Worm (Caenorhabditis elegans) whole organism, midembryonic: ENCODE data around the gene cut-2.

Experiments used
- T22C8.4 ChIP-seq: fragments of 200-800 bp; sonication (Bioruptor generic); IDR thresholded peaks from 2 replicates; pipeline ENCODE4 v1.3.6; 2022; ENCODE audit warnings: missing genetic modification characterization, missing compliant biosample characterization
- cog-1 ChIP-seq: sonication (generic microtip); optimal IDR thresholded peaks from 2 replicates; lab custom pipeline; 2016; ENCODE audit warnings: missing genetic modification characterization, missing compliant biosample characterization
- flt-1 ChIP-seq: fragments of 200-800 bp; sonication (Bioruptor generic); IDR thresholded peaks from 2 replicates; pipeline ENCODE4 v1.3.6; 2022; ENCODE audit warnings: missing genetic modification characterization, missing compliant biosample characterization
- klf-2 ChIP-seq: fragments of 200-800 bp; sonication (Bioruptor generic); conservative IDR thresholded peaks from 2 replicates; pipeline ENCODE4 v1.3.6; 2022; ENCODE audit warnings: missing genetic modification reagents, missing genetic modification characterization, missing compliant biosample characterization
- med-1 ChIP-seq: sonication (generic microtip); optimal IDR thresholded peaks from 2 replicates; lab custom pipeline; 2017; ENCODE audit warnings: missing genetic modification characterization, mild to moderate bottlenecking, missing compliant biosample characterization, antibody characterized with exemption, missing genetic modification reagents; ENCODE audit not compliant: insufficient read depth
- ref-1 ChIP-seq: fragments of 200-800 bp; sonication (Bioruptor generic); conservative IDR thresholded peaks from 2 replicates; pipeline ENCODE4 v1.3.6; 2022; ENCODE audit warnings: missing genetic modification reagents, missing genetic modification characterization, missing compliant biosample characterization
- tab-1 ChIP-seq: fragments of 200-800 bp; sonication (Bioruptor generic); IDR thresholded peaks from 2 replicates; pipeline ENCODE4 v1.3.6; 2022; ENCODE audit warnings: missing genetic modification characterization, missing compliant biosample characterization
- ztf-23 ChIP-seq: fragments of 200-800 bp; sonication (Bioruptor generic); IDR thresholded peaks from 2 replicates; pipeline ENCODE4 v1.3.6; 2022; ENCODE audit warnings: missing genetic modification reagents, missing genetic modification characterization, missing compliant biosample characterization
- ztf-29 ChIP-seq: fragments of 200-800 bp; sonication (Bioruptor generic); IDR thresholded peaks from 2 replicates; pipeline ENCODE4 v1.3.6; 2022; ENCODE audit warnings: missing genetic modification reagents, missing genetic modification characterization, missing compliant biosample characterization

Gene cut-2

ce11 chrV:13445229-13445949, 30.6 kb downstream of the cut-2 start, which contains the start of gene Y2H9A.4:
Gene Y2H9A.4, plus strand, starts transcription at chrV:13445899.
- TF ChIP-seq cog-1 (tag; lab: Kevin White, UChicago), result no peak

DNA sequence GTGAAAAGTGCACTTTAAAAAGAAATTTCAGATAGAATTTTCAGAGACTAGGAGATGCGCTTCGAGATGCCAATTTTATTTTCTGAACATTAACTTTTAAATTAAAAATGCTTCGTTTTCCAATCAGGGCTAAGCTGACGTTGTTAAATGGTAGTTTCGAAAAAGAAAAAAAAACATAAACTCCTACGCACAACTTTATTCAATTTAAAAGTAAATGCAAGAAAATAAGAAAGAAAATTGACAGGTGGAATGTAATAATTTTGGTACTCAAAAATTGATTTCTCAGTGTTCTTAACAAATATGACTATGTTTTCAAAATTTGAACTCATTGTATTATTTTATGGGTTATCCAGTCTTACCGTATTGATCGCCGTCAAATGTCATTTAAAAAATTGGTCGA, 38.6 kb downstream of the cut-2 start, which contains the start of gene lurp-2:
lurp-2 (plus strand) TSS at position 301 of the 400 bp plus-strand sequence.
- TF ChIP-seq tab-1 (GFP tag; lab: Robert Waterston, UW), result no peak
- no peak for TF ChIP-seq ztf-29 (GFP tag; lab: Robert Waterston, UW)
- no peak for TF ChIP-seq ztf-23
- TF ChIP-seq cog-1 (tag; lab: Kevin White, UChicago), result no peak
- no peak for TF ChIP-seq klf-2 (GFP tag; lab: Robert Waterston, UW)
- no peak for TF ChIP-seq ref-1 (GFP tag; lab: Robert Waterston, UW)
- no peak for TF ChIP-seq T22C8.4 (GFP tag; lab: Robert Waterston, UW)
- no peak for TF ChIP-seq med-1
- TF ChIP-seq flt-1 (GFP tag; lab: Robert Waterston, UW), result no peak

DNA sequence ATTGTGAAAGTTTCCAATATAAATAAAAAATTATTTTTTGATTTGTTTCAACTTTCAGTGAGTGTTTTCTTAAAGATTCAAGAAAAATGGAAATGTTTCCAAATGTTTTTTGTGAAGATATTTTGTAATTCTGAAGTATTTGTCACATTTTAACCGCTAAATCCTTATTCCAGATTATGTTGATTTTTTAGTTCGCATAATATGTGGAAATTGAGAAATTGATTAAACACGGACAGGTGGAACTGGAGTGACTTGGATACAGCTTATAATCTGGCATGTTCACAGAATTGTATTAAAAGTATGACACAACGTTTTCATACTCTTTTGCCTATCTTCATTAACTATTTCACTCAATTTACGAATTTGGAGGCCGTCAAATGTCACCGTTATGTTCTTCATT, 40.7 kb downstream of the cut-2 start, which contains the start of gene lurp-3:
lurp-3 (plus strand) TSS at position 301 of the 400 bp plus-strand sequence.
- TF ChIP-seq flt-1 (GFP tag; lab: Robert Waterston, UW) (no peak), cog-1 (tag; lab: Kevin White, UChicago) (no peak), klf-2 (GFP tag; lab: Robert Waterston, UW) (no peak), med-1 (no peak), ztf-29 (GFP tag; lab: Robert Waterston, UW) (no peak), ztf-23 (no peak)

DNA sequence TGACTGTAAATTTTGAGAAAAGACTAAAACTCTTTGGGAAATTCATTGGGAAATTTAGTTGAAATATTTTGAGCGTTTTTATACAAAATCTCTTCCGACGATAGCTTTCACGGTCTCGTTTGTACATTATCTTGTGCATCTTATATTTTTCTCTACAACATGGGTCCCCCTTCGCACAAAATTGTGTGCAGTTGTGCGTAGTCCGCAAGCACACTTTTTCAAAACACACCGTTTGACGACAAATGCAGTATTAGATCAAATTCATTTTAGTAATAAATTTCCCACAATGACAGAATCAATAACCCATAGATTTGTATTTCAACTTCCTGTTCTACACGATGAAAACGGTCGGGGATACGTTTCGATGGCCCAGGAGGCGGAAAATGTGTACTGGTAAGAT, 43.1 kb downstream of the cut-2 start, which contains the start of gene F25H9.2:
F25H9.2 (plus strand) TSS at position 226 of the 400 bp plus-strand sequence.
- no peak for TF ChIP-seq ztf-29 (GFP tag; lab: Robert Waterston, UW)

- TF ChIP-seq cog-1 (tag; lab: Kevin White, UChicago), result no peak
- TF ChIP-seq klf-2 (GFP tag; lab: Robert Waterston, UW), result no peak
- TF ChIP-seq ztf-29 (GFP tag; lab: Robert Waterston, UW), result no peak
- TF ChIP-seq tab-1 (GFP tag; lab: Robert Waterston, UW), result no peak
- TF ChIP-seq T22C8.4 (GFP tag; lab: Robert Waterston, UW), result no peak
- TF ChIP-seq flt-1 (GFP tag; lab: Robert Waterston, UW), result no peak
- no peak for TF ChIP-seq ztf-23
- no peak for TF ChIP-seq ref-1 (GFP tag; lab: Robert Waterston, UW)
- TF ChIP-seq med-1, result no peak
Observed at ce11 chrV:13459323-13459722, 44.6 kb downstream of the cut-2 start, which contains the start of gene bath-39. Gene bath-39, plus strand, starts transcription at chrV:13459459.

DNA sequence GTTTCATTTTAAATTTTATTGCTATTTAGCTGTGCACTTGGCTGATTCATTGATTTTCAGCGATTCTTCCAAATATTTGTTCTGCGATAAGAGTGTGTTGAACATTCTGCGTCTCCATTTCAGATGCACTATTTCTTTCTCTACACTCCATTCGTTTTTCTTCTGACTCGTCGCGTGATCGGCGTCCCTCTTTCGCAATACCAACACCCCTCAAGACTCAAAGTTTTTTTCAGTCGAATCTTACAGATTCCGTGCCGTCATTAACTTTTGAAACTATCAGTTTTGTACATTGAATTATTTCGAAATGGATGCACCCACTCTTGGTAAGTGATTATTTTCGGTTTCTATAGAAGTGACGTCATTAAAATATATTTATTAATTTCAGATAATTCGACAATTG, 48.2 kb downstream of the cut-2 start, which contains the start of gene frm-10:
frm-10 (plus strand) TSS at position 234 of the 400 bp plus-strand sequence.
- no peak for TF ChIP-seq cog-1 (tag; lab: Kevin White, UChicago)
- no peak for TF ChIP-seq tab-1 (GFP tag; lab: Robert Waterston, UW)
- no peak for TF ChIP-seq klf-2 (GFP tag; lab: Robert Waterston, UW)

DNA sequence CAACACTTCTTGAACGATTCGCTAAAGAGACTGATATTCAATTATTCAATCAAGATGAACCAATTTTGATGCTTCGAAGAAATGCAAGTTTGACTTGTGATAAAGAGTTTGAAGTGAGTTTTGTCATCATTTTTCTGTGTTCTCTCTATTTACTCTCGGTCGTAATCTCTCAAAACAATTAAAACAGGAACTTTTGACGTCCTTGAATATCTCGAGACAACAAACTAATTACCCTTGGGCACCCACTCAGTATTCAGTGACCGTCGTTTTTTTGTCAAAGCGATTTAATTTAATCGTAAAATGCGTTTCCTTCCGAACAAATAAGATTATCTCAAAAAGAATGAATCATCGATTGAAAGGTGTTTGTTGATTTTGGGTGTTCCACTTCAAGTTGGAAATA, 49.4 kb downstream of the cut-2 start:
- TF ChIP-seq cog-1 (tag; lab: Kevin White, UChicago) (no peak), med-1 (no peak), flt-1 (GFP tag; lab: Robert Waterston, UW) (no peak), T22C8.4 (GFP tag; lab: Robert Waterston, UW) (no peak), tab-1 (GFP tag; lab: Robert Waterston, UW) (no peak), ztf-29 (GFP tag; lab: Robert Waterston, UW) (no peak), klf-2 (GFP tag; lab: Robert Waterston, UW) (no peak), ref-1 (GFP tag; lab: Robert Waterston, UW) (no peak), ztf-23 (no peak)
